Worm (Caenorhabditis elegans) whole organism, L2 larva: Measurements from ENCODE around the gene T26C5.4.

Experiments
- nhr-77 ChIP-seq: fragments of 150-350 bp; optimal IDR thresholded peaks from 2 replicates; lab custom pipeline; 2014; ENCODE audit warnings: missing biosample characterization, missing genetic modification characterization
- unc-62 ChIP-seq: fragments of 150-350 bp; optimal IDR thresholded peaks from 2 replicates; lab custom pipeline; 2014; ENCODE audit warnings: missing biosample characterization, missing genetic modification reagents, missing genetic modification characterization

ce11 chrII:9271285-9271684, 21.0 kb upstream of the T26C5.4 start:
- TF ChIP-seq unc-62 (GFP tag; lab: Kevin White, UChicago): no peak
- no peak for TF ChIP-seq nhr-77
